Worm (Caenorhabditis elegans) whole organism, early embryonic: ENCODE measurements around the gene T10H9.1.
A peak's percentile ranks its signal among the peaks of the same experiment; 100 is the strongest.

ENCODE experiments used
- B0310.2 ChIP-seq: sonication (generic microtip); optimal IDR thresholded peaks from 2 replicates; lab custom pipeline; 2016; ENCODE audit warnings: mild to moderate bottlenecking, missing genetic modification characterization, missing compliant biosample characterization
- F13C5.2 ChIP-seq: sonication (generic microtip); optimal IDR thresholded peaks from 2 replicates; lab custom pipeline; 2017; ENCODE audit warnings: mild to moderate bottlenecking, missing genetic modification characterization, inconsistent platforms, missing compliant biosample characterization
- aly-1 ChIP-seq: sonication (generic microtip); optimal IDR thresholded peaks from 2 replicates; lab custom pipeline; 2016; ENCODE audit warnings: missing genetic modification characterization, missing compliant biosample characterization
- ama-1 ChIP-seq: fragments of 150-350 bp; optimal IDR thresholded peaks from 2 replicates; lab custom pipeline; 2014
- ceh-13 ChIP-seq: fragments of 200-800 bp; sonication (Bioruptor generic); optimal IDR thresholded peaks from 2 replicates; lab custom pipeline; 2018; ENCODE audit warnings: mild to moderate bottlenecking, missing genetic modification characterization, missing compliant biosample characterization
- ceh-36 ChIP-seq: sonication (generic microtip); optimal IDR thresholded peaks from 2 replicates; lab custom pipeline; 2016; ENCODE audit warnings: missing genetic modification characterization, inconsistent platforms, missing compliant biosample characterization
- ets-7 ChIP-seq: sonication (generic microtip); optimal IDR thresholded peaks from 2 replicates; lab custom pipeline; 2016; ENCODE audit warnings: missing genotype, missing genetic modification characterization, missing compliant biosample characterization
- flt-1 ChIP-seq: fragments of 200-800 bp; sonication (Bioruptor generic); IDR thresholded peaks from 2 replicates; pipeline ENCODE4 v1.3.6; 2022; ENCODE audit warnings: missing genetic modification characterization, missing compliant biosample characterization
- hmbx-1 ChIP-seq: sonication (generic microtip); optimal IDR thresholded peaks from 2 replicates; lab custom pipeline; 2016; ENCODE audit warnings: mild to moderate bottlenecking, missing genetic modification characterization, missing compliant biosample characterization
- hmg-4 ChIP-seq: fragments of 200-800 bp; sonication (Bioruptor generic); optimal IDR thresholded peaks from 2 replicates; lab custom pipeline; 2018; ENCODE audit warnings: mild to moderate bottlenecking, missing genetic modification characterization, missing compliant biosample characterization
- hnd-1 ChIP-seq: sonication (generic microtip); optimal IDR thresholded peaks from 2 replicates; lab custom pipeline; 2016; ENCODE audit warnings: missing genetic modification characterization, missing compliant biosample characterization
- pes-1 ChIP-seq: fragments of 200-800 bp; sonication (Bioruptor generic); IDR thresholded peaks from 2 replicates; pipeline ENCODE4 v1.3.6; 2022; ENCODE audit warnings: missing genetic modification reagents, missing genetic modification characterization, missing compliant biosample characterization
- scrt-1 ChIP-seq: fragments of 200-800 bp; sonication (Bioruptor generic); IDR thresholded peaks from 2 replicates; pipeline ENCODE4 v1.3.6; 2022; ENCODE audit warnings: missing genetic modification characterization, missing compliant biosample characterization
- sea-1 ChIP-seq: fragments of 200-800 bp; sonication (Bioruptor generic); conservative IDR thresholded peaks from 2 replicates; pipeline ENCODE4 v1.3.6; 2022; ENCODE audit warnings: missing genetic modification characterization, missing compliant biosample characterization
- tbx-11 ChIP-seq: fragments of 200-800 bp; sonication (Bioruptor generic); IDR thresholded peaks from 2 replicates; pipeline ENCODE4 v1.3.6; 2022; ENCODE audit warnings: missing genetic modification characterization, missing compliant biosample characterization
- tbx-37 ChIP-seq: fragments of 200-800 bp; sonication (Bioruptor generic); conservative IDR thresholded peaks from 2 replicates; pipeline ENCODE4 v1.3.6; 2022; ENCODE audit warnings: missing genetic modification reagents, missing genetic modification characterization, missing compliant biosample characterization
- tra-4 ChIP-seq: sonication (generic microtip); optimal IDR thresholded peaks from 2 replicates; lab custom pipeline; 2017; ENCODE audit warnings: missing genetic modification characterization, missing compliant biosample characterization

Gene T10H9.1

DNA sequence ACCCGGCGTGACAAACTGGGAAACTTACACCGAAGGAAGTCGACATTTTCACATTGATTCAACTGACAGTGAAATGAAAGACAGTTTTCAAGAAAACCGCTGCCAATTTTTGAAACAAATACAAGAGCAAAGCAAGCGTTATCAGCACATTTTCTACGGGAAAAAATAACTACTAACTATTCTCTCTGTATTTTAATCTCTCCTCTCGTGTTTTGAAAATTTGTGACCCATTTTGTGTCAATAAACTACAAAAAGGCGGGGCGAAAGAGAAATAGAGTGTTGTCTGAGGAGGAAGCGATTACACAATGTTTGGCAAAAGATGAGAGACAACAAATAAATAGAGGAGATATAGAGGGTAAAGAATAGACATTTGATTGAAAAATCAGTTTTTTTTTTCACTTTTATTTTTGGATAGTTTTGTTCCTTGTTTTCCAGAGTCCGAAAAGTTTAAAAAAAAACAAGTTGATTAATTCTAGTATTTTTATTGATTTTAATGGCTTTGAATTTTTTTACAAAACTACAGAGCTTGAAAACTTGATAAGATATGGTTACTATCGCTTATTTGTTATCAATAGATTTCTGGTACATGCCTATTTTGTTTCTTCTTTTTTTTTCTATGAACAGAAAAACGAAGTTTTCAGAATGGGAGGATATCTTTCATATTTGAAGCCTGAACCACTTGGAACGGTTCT, 26.9 kb downstream of the T10H9.1 start, which contains the start of gene cest-34:
Gene cest-34, plus strand, starts transcription at position 642 of the 692 bp plus-strand sequence.
- TF ChIP-seq F13C5.2 (tag; lab: Kevin White, UChicago) (no peak), sea-1 (GFP tag; lab: Robert Waterston, UW) (no peak), B0310.2 (tag; lab: Kevin White, UChicago) (no peak), ets-7 (tag; lab: Kevin White, UChicago) (no peak), scrt-1 (no peak), ama-1 (lab: Kevin White, UChicago) (no peak)

DNA sequence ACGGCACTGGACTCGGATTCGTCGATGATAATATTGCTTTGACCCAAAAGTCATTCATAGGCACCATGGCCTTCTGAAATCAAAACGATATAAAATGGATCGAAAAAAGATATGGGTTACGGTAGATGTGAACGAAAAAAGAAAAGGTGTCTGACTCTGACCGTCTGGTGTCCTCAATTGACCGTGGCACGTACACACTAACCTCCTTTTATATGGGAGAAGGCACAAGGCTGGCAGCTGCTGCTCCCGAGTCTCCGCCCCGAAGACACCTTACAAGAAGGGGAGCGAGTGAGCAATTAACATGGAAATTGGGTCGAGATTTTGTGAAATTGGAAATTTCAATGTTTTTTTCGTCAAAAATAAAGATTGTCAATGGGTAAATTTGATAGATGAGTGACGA, 32.1 kb downstream of the T10H9.1 start, which contains the start of gene egl-46:
Gene egl-46, minus strand, starts transcription at position 73 of the 400 bp plus-strand sequence.
- no peak for TF ChIP-seq aly-1
- TF ChIP-seq B0310.2 (tag; lab: Kevin White, UChicago), result no peak
- no peak for TF ChIP-seq tbx-37
- no peak for TF ChIP-seq pes-1 (GFP tag; lab: Robert Waterston, UW)
- TF ChIP-seq tbx-11 (GFP tag; lab: Robert Waterston, UW), result no peak
- no peak for TF ChIP-seq ceh-13 (GFP tag; lab: Kevin White, UChicago)
- TF ChIP-seq F13C5.2 (tag; lab: Kevin White, UChicago), result no peak
- TF ChIP-seq ceh-36 (tag; lab: Kevin White, UChicago), result no peak

DNA sequence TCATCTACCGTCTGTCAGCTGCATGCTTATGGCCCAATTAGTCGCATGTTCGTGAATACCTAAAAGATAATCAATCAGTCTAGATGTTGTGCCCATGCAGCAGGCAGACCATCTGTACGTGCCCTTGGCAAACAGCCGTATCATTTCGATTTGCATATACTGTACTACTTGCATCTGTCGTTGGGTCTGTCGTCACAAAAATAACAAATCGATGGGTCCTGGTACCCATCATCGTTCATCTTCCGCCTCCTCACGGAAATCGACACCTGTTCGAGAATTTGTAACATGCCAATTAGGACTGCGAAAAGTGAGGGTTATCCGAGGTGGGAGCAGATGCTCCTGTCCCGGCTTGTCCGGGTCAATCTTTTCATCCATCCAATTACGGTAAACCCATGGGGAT, 33.9 kb downstream of the T10H9.1 start:
- TF ChIP-seq hmg-4 (GFP tag; lab: Kevin White, UChicago), result no peak
- TF ChIP-seq hmbx-1 (tag; lab: Kevin White, UChicago), result no peak
- no peak for TF ChIP-seq flt-1 (GFP tag; lab: Robert Waterston, UW)
- no peak for TF ChIP-seq ets-7 (tag; lab: Kevin White, UChicago)
- TF ChIP-seq ceh-13 (GFP tag; lab: Kevin White, UChicago), result no peak
- TF ChIP-seq ama-1 (lab: Kevin White, UChicago), result no peak
- no peak for TF ChIP-seq tbx-11 (GFP tag; lab: Robert Waterston, UW)

DNA sequence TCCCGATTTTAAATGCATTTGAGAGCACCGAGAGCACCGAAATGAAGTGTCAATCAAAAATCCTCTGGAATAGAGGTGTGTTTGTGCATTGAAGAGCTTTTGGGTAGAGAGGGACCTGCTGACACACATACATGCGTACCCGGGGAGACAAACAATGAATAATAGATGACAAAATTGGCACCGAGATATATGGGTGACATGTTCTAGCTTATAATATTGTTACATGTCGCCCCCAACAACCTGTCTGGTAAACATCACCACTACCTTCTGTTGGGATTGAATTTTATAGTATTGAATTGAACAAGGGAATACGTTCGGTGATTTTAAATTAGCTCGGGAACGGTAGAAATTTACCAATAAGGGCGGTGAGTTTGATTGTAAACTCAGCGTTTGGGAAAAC, 34.3 kb downstream of the T10H9.1 start:
- TF ChIP-seq F13C5.2 (tag; lab: Kevin White, UChicago) (no peak), sea-1 (GFP tag; lab: Robert Waterston, UW) (no peak), hmbx-1 (tag; lab: Kevin White, UChicago) (no peak), hmg-4 (GFP tag; lab: Kevin White, UChicago) (no peak), ama-1 (lab: Kevin White, UChicago) (no peak), tbx-37 (no peak), hnd-1 (tag; lab: Kevin White, UChicago) (no peak), tra-4 (no peak), aly-1 (no peak), ceh-13 (GFP tag; lab: Kevin White, UChicago) (no peak), pes-1 (GFP tag; lab: Robert Waterston, UW) (no peak), scrt-1 (no peak), ceh-36 (tag; lab: Kevin White, UChicago) (no peak), tbx-11 (GFP tag; lab: Robert Waterston, UW) (no peak), ets-7 (tag; lab: Kevin White, UChicago) (no peak), B0310.2 (tag; lab: Kevin White, UChicago) (no peak), flt-1 (GFP tag; lab: Robert Waterston, UW) (no peak)

DNA sequence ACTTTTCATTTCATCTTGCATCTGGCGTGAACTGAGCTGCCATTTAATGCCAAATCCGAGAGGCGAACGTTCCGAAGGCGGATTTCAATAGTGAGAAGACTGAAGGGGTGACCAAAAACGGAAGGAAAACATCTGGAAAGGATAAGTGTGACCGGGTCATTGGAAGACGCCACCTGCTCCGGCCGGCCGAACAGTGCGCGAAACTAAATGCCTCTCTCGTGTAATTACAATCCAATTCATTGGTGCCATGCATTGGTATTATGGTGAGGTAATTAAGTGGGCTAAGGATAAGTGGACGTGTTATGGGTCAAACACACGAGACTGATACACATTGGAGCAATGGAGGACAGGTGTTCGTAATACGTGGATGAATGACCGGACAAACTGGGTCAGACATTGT, 35.1 kb downstream of the T10H9.1 start:
- TF ChIP-seq ceh-36 (tag; lab: Kevin White, UChicago) (peak; percentile 13), ama-1 (lab: Kevin White, UChicago) (no peak), sea-1 (GFP tag; lab: Robert Waterston, UW) (no peak), flt-1 (GFP tag; lab: Robert Waterston, UW) (no peak), ets-7 (tag; lab: Kevin White, UChicago) (no peak), B0310.2 (tag; lab: Kevin White, UChicago) (no peak)

DNA sequence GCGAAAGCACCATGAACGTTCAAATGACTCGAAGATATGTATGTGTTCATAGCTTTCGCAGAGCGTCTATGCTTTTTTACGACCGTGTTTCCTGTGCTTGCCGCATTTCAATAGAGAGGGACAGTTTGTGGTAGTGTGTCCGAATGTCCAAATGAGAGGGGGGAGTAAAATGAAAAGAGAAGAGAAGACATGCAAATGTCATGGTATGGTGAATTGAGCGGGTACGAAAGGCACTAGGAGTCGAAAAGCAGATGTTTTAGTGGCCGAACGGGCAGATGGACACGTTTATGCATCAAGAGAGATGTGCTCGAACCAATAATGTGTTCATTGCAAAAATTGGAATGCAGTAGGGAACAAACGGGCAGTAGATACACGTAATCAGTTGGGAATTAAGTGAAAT, 36.1 kb downstream of the T10H9.1 start:
- TF ChIP-seq hmg-4 (GFP tag; lab: Kevin White, UChicago) (peak; percentile 18), ceh-36 (tag; lab: Kevin White, UChicago) (no peak)

DNA sequence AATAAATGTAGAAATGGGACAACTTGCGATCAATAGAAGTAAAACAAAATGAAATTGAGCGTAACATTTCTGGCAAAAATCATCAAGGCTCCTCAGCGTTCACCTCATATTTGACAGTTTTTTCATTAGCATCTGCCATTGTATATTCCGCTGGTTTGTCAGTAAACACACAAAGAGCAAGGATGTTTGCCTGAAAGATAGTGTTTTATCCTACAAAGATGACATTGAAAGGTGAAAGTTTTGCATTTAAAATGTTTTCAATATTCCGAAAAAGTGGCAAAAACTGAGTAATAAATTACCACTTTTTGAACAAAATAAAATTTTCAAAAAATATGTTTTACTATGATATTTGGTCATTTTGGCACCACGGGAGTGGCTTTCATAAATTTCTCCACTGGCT, 36.5 kb downstream of the T10H9.1 start:
- TF ChIP-seq tbx-11 (GFP tag; lab: Robert Waterston, UW), result no peak
- TF ChIP-seq pes-1 (GFP tag; lab: Robert Waterston, UW), result no peak
- TF ChIP-seq sea-1 (GFP tag; lab: Robert Waterston, UW), result no peak
- TF ChIP-seq ceh-13 (GFP tag; lab: Kevin White, UChicago), result no peak
- no peak for TF ChIP-seq flt-1 (GFP tag; lab: Robert Waterston, UW)
- no peak for TF ChIP-seq tbx-37
- no peak for TF ChIP-seq aly-1
- TF ChIP-seq hnd-1 (tag; lab: Kevin White, UChicago), result no peak
- no peak for TF ChIP-seq ama-1 (lab: Kevin White, UChicago)
- TF ChIP-seq ets-7 (tag; lab: Kevin White, UChicago), result no peak
- no peak for TF ChIP-seq tra-4
- no peak for TF ChIP-seq hmbx-1 (tag; lab: Kevin White, UChicago)
- TF ChIP-seq F13C5.2 (tag; lab: Kevin White, UChicago), result no peak
- no peak for TF ChIP-seq hmg-4 (GFP tag; lab: Kevin White, UChicago)
- TF ChIP-seq scrt-1, result no peak
- TF ChIP-seq B0310.2 (tag; lab: Kevin White, UChicago), result no peak
- no peak for TF ChIP-seq ceh-36 (tag; lab: Kevin White, UChicago)

DNA sequence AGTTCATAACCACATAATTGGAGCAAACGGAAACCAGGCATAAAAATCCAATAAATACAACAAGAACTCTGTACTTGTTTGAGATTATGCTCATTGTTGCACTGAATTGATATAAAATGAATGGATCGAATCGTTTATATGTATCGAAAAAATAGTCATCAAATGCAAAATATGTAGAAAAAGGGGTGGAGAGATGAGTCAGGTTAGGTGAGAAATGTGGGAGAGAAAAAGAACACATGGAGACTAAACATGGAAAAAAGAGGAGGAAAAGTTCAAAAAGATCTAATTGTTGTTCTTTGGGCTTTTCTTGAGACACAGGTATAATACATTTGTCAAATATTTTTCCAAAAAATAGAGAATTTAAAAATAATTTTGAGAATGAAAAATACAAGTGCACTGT, 39.0 kb downstream of the T10H9.1 start, which contains the start of gene K11G9.5:
Gene K11G9.5, minus strand, starts transcription at position 101 of the 400 bp plus-strand sequence.
- TF ChIP-seq aly-1 (no peak), flt-1 (GFP tag; lab: Robert Waterston, UW) (no peak), ceh-13 (GFP tag; lab: Kevin White, UChicago) (no peak), ama-1 (lab: Kevin White, UChicago) (no peak), pes-1 (GFP tag; lab: Robert Waterston, UW) (no peak), ets-7 (tag; lab: Kevin White, UChicago) (no peak), scrt-1 (no peak), hmbx-1 (tag; lab: Kevin White, UChicago) (no peak), tbx-37 (no peak), sea-1 (GFP tag; lab: Robert Waterston, UW) (no peak), ceh-36 (tag; lab: Kevin White, UChicago) (no peak), tra-4 (no peak)
